Fruit fly (Drosophila melanogaster) whole organism, adult: ENCODE data around the gene CG5273.

Experiments
- CG12768 ChIP-seq: fragments of 200-800 bp; sonication (Bioruptor generic); optimal IDR thresholded peaks from 2 replicates; lab custom pipeline; 2017; ENCODE audit warnings: missing biosample characterization, missing genetic modification characterization, mild to moderate bottlenecking, moderate library complexity, missing genetic modification reagents
- Clk ChIP-seq: fragments of 200-800 bp; sonication (Bioruptor generic); optimal IDR thresholded peaks from 2 replicates; lab custom pipeline; 2017; ENCODE audit warnings: missing biosample characterization, missing genetic modification characterization

dm6 chrX:766094-766493 is 6.7 kb downstream of the CG5273 start:
- TF ChIP-seq Clk (no peak), CG12768 (no peak)
